Worm (Caenorhabditis elegans): ENCODE data around the gene mam-4.

The mam-4 gene

ce11 chrV:11266681-11267080, 18.7 kb downstream of the mam-4 start, which contains the start of gene str-116:
TSS of gene str-116 (plus strand) at chrV:11266981.
- TF ChIP-seq blmp-1 (tag; optimal IDR thresholded peaks at IDR 0.05), result no peak
- no peak for TF ChIP-seq aly-2 (tag; optimal IDR thresholded peaks at IDR 0.05)
- no peak for TF ChIP-seq ceh-63 (GFP tag; optimal IDR thresholded peaks at IDR 0.05)

ce11 chrV:11268791-11269190, 20.8 kb downstream of the mam-4 start, which contains the start of gene str-115:
TSS of gene str-115 (plus strand) at chrV:11269091.
- TF ChIP-seq ets-5 (GFP tag; IDR thresholded peaks at IDR 0.05) (no peak), fos-1 (tag; optimal IDR thresholded peaks at IDR 0.05) (no peak)

ce11 chrV:11271051-11271450, 23.1 kb downstream of the mam-4 start, which contains the start of gene clec-222:
TSS of gene clec-222 (plus strand) at chrV:11271351.
- TF ChIP-seq ets-5 (GFP tag; IDR thresholded peaks at IDR 0.05) (no peak), lin-39 (tag; optimal IDR thresholded peaks at IDR 0.05) (no peak)

- TF ChIP-seq fkh-4 (tag; optimal IDR thresholded peaks at IDR 0.05; ENCODE audit: borderline replicate concordance) (no peak), unc-62 (GFP tag; optimal IDR thresholded peaks at IDR 0.05) (no peak), nhr-85 (tag) (no peak), ceh-63 (GFP tag; optimal IDR thresholded peaks at IDR 0.05) (no peak), nhr-84 (tag; optimal IDR thresholded peaks at IDR 0.05) (no peak), nhr-237 (tag; optimal IDR thresholded peaks at IDR 0.05) (no peak), alr-1 (tag; optimal IDR thresholded peaks at IDR 0.05; ENCODE audit: borderline replicate concordance) (no peak), nhr-76 (tag; optimal IDR thresholded peaks at IDR 0.05) (no peak), dsc-1 (tag; optimal IDR thresholded peaks at IDR 0.05) (no peak), skn-1 (tag; optimal IDR thresholded peaks at IDR 0.05) (no peak), swsn-7 (tag; optimal IDR thresholded peaks at IDR 0.05) (no peak), nhr-47 (tag; optimal IDR thresholded peaks at IDR 0.05) (no peak), hlh-17 (GFP tag; optimal IDR thresholded peaks at IDR 0.05; ENCODE audit: borderline replicate concordance) (no peak), ceh-90 (tag; optimal IDR thresholded peaks at IDR 0.05) (no peak), unc-86 (tag; optimal IDR thresholded peaks at IDR 0.05) (no peak), sup-37 (GFP tag; optimal IDR thresholded peaks at IDR 0.05) (no peak), ceh-88 (GFP tag; IDR thresholded peaks at IDR 0.05) (no peak)
These were observed 24.9 kb downstream of the mam-4 start, which contains the start of gene clec-223 for ce11 chrV:11272848-11273247. TSS of gene clec-223 (plus strand) at chrV:11273148.

ce11 chrV:11279564-11279963, 31.6 kb downstream of the mam-4 start:
- TF ChIP-seq snpc-4 (tag; optimal IDR thresholded peaks at IDR 0.05) (no peak), unc-62 (GFP tag; optimal IDR thresholded peaks at IDR 0.05) (no peak), ceh-82 (tag; optimal IDR thresholded peaks at IDR 0.05) (no peak), mab-9 (GFP tag; IDR thresholded peaks at IDR 0.05) (no peak), fkh-4 (tag; optimal IDR thresholded peaks at IDR 0.05; ENCODE audit: borderline replicate concordance) (no peak), pag-3 (tag; optimal IDR thresholded peaks at IDR 0.05; ENCODE audit: borderline replicate concordance, insufficient read depth) (no peak), nhr-71 (tag; optimal IDR thresholded peaks at IDR 0.05) (no peak), rnt-1 (tag; optimal IDR thresholded peaks at IDR 0.05) (no peak), mep-1 (tag; optimal IDR thresholded peaks at IDR 0.05) (no peak), ceh-63 (GFP tag; optimal IDR thresholded peaks at IDR 0.05) (no peak), skn-1 (tag; optimal IDR thresholded peaks at IDR 0.05) (no peak), nhr-237 (tag; optimal IDR thresholded peaks at IDR 0.05) (no peak), isw-1 (GFP tag; IDR thresholded peaks at IDR 0.05) (no peak), pqm-1 (tag; optimal IDR thresholded peaks at IDR 0.05) (no peak), ztf-4 (tag; optimal IDR thresholded peaks at IDR 0.05) (no peak)

All from whole organism, L1 larva.